Worm (Caenorhabditis elegans) whole organism, L1 larva: ENCODE data around the gene C56C10.9.

Experiments used
- C04F5.9 ChIP-seq: sonication (generic microtip); optimal IDR thresholded peaks from 2 replicates; lab custom pipeline; 2016; ENCODE audit warnings: missing genetic modification characterization, missing compliant biosample characterization
- C34B4.2 ChIP-seq: sonication (generic microtip); optimal IDR thresholded peaks from 2 replicates; lab custom pipeline; 2017; ENCODE audit warnings: mild to moderate bottlenecking, missing genetic modification characterization, missing compliant biosample characterization
- Y116A8C.19 ChIP-seq: sonication (generic microtip); optimal IDR thresholded peaks from 2 replicates; lab custom pipeline; 2016; ENCODE audit warnings: missing compliant biosample characterization, missing genetic modification characterization, borderline replicate concordance
- blmp-1 ChIP-seq: fragments of 150-350 bp; optimal IDR thresholded peaks from 2 replicates; lab custom pipeline; 2014; ENCODE audit warnings: missing biosample characterization, missing genetic modification characterization
- ceh-63 ChIP-seq: fragments of 200-800 bp; sonication (Bioruptor generic); optimal IDR thresholded peaks from 2 replicates; lab custom pipeline; 2018; ENCODE audit warnings: mild to moderate bottlenecking, missing genetic modification characterization, missing compliant biosample characterization
- ceh-88 ChIP-seq: fragments of 200-800 bp; sonication (Bioruptor generic); IDR thresholded peaks from 2 replicates; pipeline ENCODE4 v1.3.6; 2022; ENCODE audit warnings: missing genetic modification characterization, missing compliant biosample characterization
- ces-1 ChIP-seq: fragments of 150-350 bp; optimal IDR thresholded peaks from 2 replicates; lab custom pipeline; 2014; ENCODE audit warnings: missing biosample characterization, missing genetic modification reagents, missing genetic modification characterization
- dpl-1 ChIP-seq, 3 experiments: fragments of 150-350 bp in 2 of 3; sonication (generic microtip) in 1 of 3; optimal IDR thresholded peaks; 2 replicates each; lab custom pipeline; 2014 to 2017; ENCODE audit warnings: missing biosample characterization in 3 of 3, missing genetic modification characterization in 3 of 3, missing genetic modification reagents in 3 of 3
- efl-1 ChIP-seq, 4 experiments: fragments of 150-350 bp; optimal IDR thresholded peaks in 3 of 4; peaks in 1 of 4; 1 replicate in 1 of 4; 2 replicates in 3 of 4; lab custom pipeline; 2014; ENCODE audit warnings: missing biosample characterization in 2 of 4, missing genetic modification characterization in 2 of 4, missing genetic modification reagents in 2 of 4
- egl-13 ChIP-seq: sonication (generic microtip); optimal IDR thresholded peaks from 2 replicates; lab custom pipeline; 2016; ENCODE audit warnings: missing genotype, missing genetic modification reagents, missing genetic modification characterization, missing compliant biosample characterization
- elt-3 ChIP-seq, 6 experiments: fragments of 150-350 bp in 1 of 6; sonication (generic microtip); optimal IDR thresholded peaks; 2 replicates each; lab custom pipeline; 2017 to 2018; ENCODE audit warnings: missing biosample characterization in 6 of 6, missing genetic modification characterization in 6 of 6, inconsistent platforms in 1 of 6
- fkh-10 ChIP-seq: sonication (generic microtip); optimal IDR thresholded peaks from 2 replicates; lab custom pipeline; 2017; ENCODE audit warnings: missing biosample characterization, missing genetic modification reagents, missing genetic modification characterization
- fkh-8 ChIP-seq: sonication (generic microtip); optimal IDR thresholded peaks from 2 replicates; lab custom pipeline; 2016; ENCODE audit warnings: mild to moderate bottlenecking, missing genetic modification characterization, missing compliant biosample characterization
- grh-1 ChIP-seq: fragments of 200-800 bp; sonication (Bioruptor generic); IDR thresholded peaks from 2 replicates; pipeline ENCODE4 v1.3.6; 2022; ENCODE audit warnings: missing genetic modification reagents, missing genetic modification characterization, missing compliant biosample characterization
- hlh-17 ChIP-seq: fragments of 200-800 bp; sonication (Bioruptor generic); optimal IDR thresholded peaks from 2 replicates; lab custom pipeline; 2018; ENCODE audit warnings: missing genetic modification characterization, mild to moderate bottlenecking, missing compliant biosample characterization, moderate library complexity, borderline replicate concordance
- hpl-2 ChIP-seq: fragments of 150-350 bp; optimal IDR thresholded peaks from 2 replicates; lab custom pipeline; 2014; ENCODE audit warnings: missing biosample characterization, missing genetic modification reagents, missing genetic modification characterization
- lin-39 ChIP-seq: fragments of 150-350 bp; optimal IDR thresholded peaks from 2 replicates; lab custom pipeline; 2014; ENCODE audit warnings: missing biosample characterization, missing genetic modification reagents, missing genetic modification characterization
- lir-3 ChIP-seq: sonication (generic microtip); optimal IDR thresholded peaks from 2 replicates; lab custom pipeline; 2016; ENCODE audit warnings: mild to moderate bottlenecking, missing genetic modification characterization, moderate library complexity, missing compliant biosample characterization; ENCODE audit not compliant: poor library complexity
- mep-1 ChIP-seq: fragments of 150-350 bp; optimal IDR thresholded peaks from 2 replicates; lab custom pipeline; 2014; ENCODE audit warnings: missing biosample characterization, missing genetic modification characterization
- nhr-19 ChIP-seq: fragments of 200-800 bp; sonication (Bioruptor generic); conservative IDR thresholded peaks from 2 replicates; pipeline ENCODE4 v1.3.6; 2022; ENCODE audit warnings: missing genetic modification characterization, missing compliant biosample characterization
- nhr-71 ChIP-seq: sonication (generic microtip); optimal IDR thresholded peaks from 2 replicates; lab custom pipeline; 2016; ENCODE audit warnings: mild to moderate bottlenecking, missing genetic modification characterization, moderate library complexity, missing compliant biosample characterization
- snpc-4 ChIP-seq: fragments of 150-350 bp; optimal IDR thresholded peaks from 2 replicates; lab custom pipeline; 2014; ENCODE audit warnings: missing biosample characterization, missing genetic modification characterization
- sup-37 ChIP-seq: fragments of 200-800 bp; sonication (Bioruptor generic); optimal IDR thresholded peaks from 2 replicates; lab custom pipeline; 2018; ENCODE audit warnings: mild to moderate bottlenecking, missing genetic modification characterization, missing compliant biosample characterization
- tlp-1 ChIP-seq: fragments of 150-350 bp; optimal IDR thresholded peaks from 2 replicates; lab custom pipeline; 2014; ENCODE audit warnings: missing biosample characterization, missing genetic modification characterization
- unc-98 ChIP-seq: fragments of 200-800 bp; sonication (Bioruptor generic); IDR thresholded peaks from 2 replicates; pipeline ENCODE4 v1.3.6; 2022; ENCODE audit warnings: missing genetic modification characterization, missing compliant biosample characterization
- vab-15 ChIP-seq: sonication (generic microtip); optimal IDR thresholded peaks from 2 replicates; lab custom pipeline; 2017; ENCODE audit warnings: missing genotype, mild to moderate bottlenecking, missing genetic modification characterization, missing compliant biosample characterization
- ztf-11 ChIP-seq, 2 experiments: sonication (generic microtip); optimal IDR thresholded peaks; 2 replicates each; lab custom pipeline; 2016 to 2017; ENCODE audit warnings: missing genetic modification characterization in 2 of 2, missing biosample characterization in 1 of 2, missing compliant biosample characterization in 1 of 2
- ztf-4 ChIP-seq: fragments of 150-350 bp; optimal IDR thresholded peaks from 2 replicates; lab custom pipeline; 2014; ENCODE audit warnings: missing biosample characterization, missing genetic modification characterization

Gene C56C10.9

DNA sequence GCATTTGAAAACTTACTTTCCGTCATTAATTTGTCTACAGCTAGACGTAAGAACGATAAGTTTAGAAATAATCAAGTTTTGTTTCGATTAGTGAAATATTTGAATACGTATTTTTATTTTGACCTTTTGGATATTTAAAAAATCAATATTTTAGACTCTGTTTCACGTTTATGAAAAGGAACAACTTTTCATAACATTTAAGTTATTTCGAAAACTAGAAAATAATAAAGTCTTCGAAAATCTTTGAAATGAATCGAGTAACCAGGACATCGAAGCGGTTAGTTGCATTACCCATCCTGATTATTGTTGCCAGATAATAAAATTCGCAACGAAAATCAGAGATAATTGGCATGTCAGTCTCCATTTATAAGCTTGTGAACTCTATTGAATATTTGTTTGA is 10.9 kb downstream of the C56C10.9 start, which contains the start of gene C56C10.6:
TSS of gene C56C10.6 (minus strand) at position 101 of the 400 bp plus-strand sequence.
- TF ChIP-seq efl-1 (optimal IDR thresholded peaks at IDR 0.05; lab: Kevin White, UChicago) (no peak), efl-1 (GFP tag; optimal IDR thresholded peaks at IDR 0.05 in 1 of 2; lab: Kevin White, UChicago) (peak in 1 of 2 experiments; percentile 28), nhr-71 (no peak)

ce11 chrII:6578378-6578777 is 13.8 kb downstream of the C56C10.9 start, which contains the start of gene sra-31:
Gene sra-31, minus strand, starts transcription at chrII:6578478.
- TF ChIP-seq Y116A8C.19 (tag; lab: Kevin White, UChicago) (no peak), fkh-8 (tag; lab: Kevin White, UChicago) (no peak)

ce11 chrII:6575647-6576046 is 16.5 kb downstream of the C56C10.9 start, which contains the start of gene sra-29:
Gene sra-29, minus strand, starts transcription at chrII:6575747.
- TF ChIP-seq ceh-88 (no peak), fkh-8 (tag; lab: Kevin White, UChicago) (no peak), unc-98 (GFP tag; lab: Robert Waterston, UW) (no peak), snpc-4 (tag; lab: Kevin White, UChicago) (no peak), sup-37 (no peak), vab-15 (tag; lab: Kevin White, UChicago) (no peak), elt-3 (tag; optimal IDR thresholded peaks at IDR 0.05; lab: Kevin White, UChicago) (no peak), dpl-1 (GFP tag; optimal IDR thresholded peaks at IDR 0.05; lab: Kevin White, UChicago) (no peak), hpl-2 (no peak), C04F5.9 (tag; lab: Kevin White, UChicago) (no peak), nhr-19 (GFP tag; lab: Robert Waterston, UW) (no peak), ztf-11 (tag; optimal IDR thresholded peaks at IDR 0.05; lab: Kevin White, UChicago) (no peak)

DNA sequence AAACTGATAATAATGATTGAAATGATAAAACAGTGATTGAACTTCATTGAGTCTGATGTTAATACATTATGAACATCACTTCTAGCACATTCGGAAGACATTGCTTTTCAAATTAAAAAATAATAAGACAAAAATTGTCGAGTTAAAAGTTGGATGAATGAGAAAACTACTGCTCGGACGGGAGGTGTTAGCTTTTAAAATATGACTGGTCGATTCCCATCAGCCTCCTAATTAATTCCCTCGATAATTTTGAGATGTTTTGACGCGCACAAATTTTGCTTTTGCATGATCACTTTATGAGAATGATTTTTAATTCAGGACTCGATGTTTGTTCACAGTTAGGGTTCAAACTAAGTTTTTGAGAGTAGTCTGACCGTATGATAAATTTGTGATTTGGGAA is 18.5 kb downstream of the C56C10.9 start, which contains the start of gene sra-28:
TSS of gene sra-28 (minus strand) at position 101 of the 400 bp plus-strand sequence.
- TF ChIP-seq grh-1 (GFP tag; lab: Robert Waterston, UW): no peak
- TF ChIP-seq lir-3 (tag; lab: Kevin White, UChicago): no peak
- no peak for TF ChIP-seq C34B4.2
- no peak for TF ChIP-seq hlh-17 (GFP tag; lab: Kevin White, UChicago)
- TF ChIP-seq unc-98 (GFP tag; lab: Robert Waterston, UW): no peak
- no peak for TF ChIP-seq lin-39
- no peak for TF ChIP-seq egl-13
- no peak for TF ChIP-seq nhr-19 (GFP tag; lab: Robert Waterston, UW)
- no peak for TF ChIP-seq ztf-4 (tag; lab: Kevin White, UChicago)

- TF ChIP-seq ces-1: no peak
Measured at ce11 chrII:6568707-6569106, 23.4 kb downstream of the C56C10.9 start, which contains the start of gene sra-27. Gene sra-27, plus strand, starts transcription at chrII:6569007.

DNA sequence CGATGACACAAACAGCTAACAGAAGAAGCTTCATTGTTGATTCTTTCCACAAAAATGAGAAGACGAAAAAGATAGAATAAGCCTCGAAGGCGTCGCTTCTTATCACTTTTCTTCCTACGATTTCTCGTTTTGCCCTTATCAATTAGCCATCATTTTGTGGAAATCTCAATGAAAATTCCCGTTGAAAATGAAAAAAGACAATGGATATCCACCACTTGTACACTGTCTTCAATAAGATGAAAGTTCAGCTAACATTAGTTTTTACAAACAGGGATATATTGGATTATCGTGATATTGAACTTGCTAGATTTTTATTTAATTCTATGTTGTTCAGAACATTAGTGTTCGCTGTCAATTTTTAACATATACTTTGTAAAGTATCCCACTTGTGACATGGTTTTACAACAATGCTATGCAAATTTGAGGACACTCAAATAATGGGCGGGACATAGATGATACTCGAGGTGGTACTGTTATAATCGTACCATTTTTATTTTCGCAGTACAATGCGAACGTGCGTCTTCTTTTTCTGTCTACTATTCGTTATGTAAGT is 25.4 kb downstream of the C56C10.9 start, which contains the start of the genes F18C5.5 and F18C5.9:
TSS of gene F18C5.5 (minus strand) at position 101 of the 553 bp plus-strand sequence.
TSS of gene F18C5.9 (plus strand) at position 503 of the 553 bp plus-strand sequence.
- TF ChIP-seq blmp-1 (tag; lab: Kevin White, UChicago) (peak; percentile 58), mep-1 (tag; lab: Kevin White, UChicago) (no peak), ceh-63 (GFP tag; lab: Kevin White, UChicago) (no peak), fkh-8 (tag; lab: Kevin White, UChicago) (no peak), tlp-1 (tag; lab: Kevin White, UChicago) (no peak), fkh-10 (no peak), hlh-17 (GFP tag; lab: Kevin White, UChicago) (no peak), vab-15 (tag; lab: Kevin White, UChicago) (no peak)
- TF ChIP-seq, all 84 proteins: peak for 1
